Fruit fly (Drosophila melanogaster) whole organism, embryonic: ENCODE results near the gene CG15283.
A peak's percentile ranks its signal among the peaks of the same experiment; 100 is the strongest.

Source experiments
- Bgb ChIP-seq: fragments of 200-800 bp; sonication (Bioruptor generic); IDR thresholded peaks from 2 replicates; pipeline ENCODE4 v1.3.6; 2022; ENCODE audit warnings: missing biosample characterization, missing genetic modification characterization; ENCODE audit not compliant: partially characterized antibody
- CG10209 ChIP-seq: fragments of 200-800 bp; sonication (Bioruptor generic); optimal IDR thresholded peaks from 3 replicates; lab custom pipeline; 2017; ENCODE audit warnings: missing biosample characterization, mild to moderate bottlenecking, missing genetic modification characterization, missing genetic modification reagents
- CG10267 ChIP-seq: fragments of 200-800 bp; sonication (Bioruptor generic); optimal IDR thresholded peaks from 2 replicates; lab custom pipeline; 2018; ENCODE audit warnings: missing biosample characterization, mild to moderate bottlenecking, missing genetic modification characterization, moderate library complexity
- CG10543 ChIP-seq: fragments of 200-800 bp; sonication (Bioruptor generic); optimal IDR thresholded peaks from 3 replicates; lab custom pipeline; 2017; ENCODE audit warnings: missing biosample characterization, mild to moderate bottlenecking, missing genetic modification characterization, moderate library complexity
- CG12659 ChIP-seq: fragments of 200-800 bp; sonication (Bioruptor generic); optimal IDR thresholded peaks from 3 replicates; lab custom pipeline; 2017; ENCODE audit warnings: mild to moderate bottlenecking, missing biosample characterization, missing genetic modification reagents, missing genetic modification characterization
- CG13775 ChIP-seq: fragments of 200-800 bp; sonication (Bioruptor generic); optimal IDR thresholded peaks from 3 replicates; lab custom pipeline; 2017; ENCODE audit warnings: missing biosample characterization, mild to moderate bottlenecking, missing genetic modification characterization
- CG14710 ChIP-seq: fragments of 200-800 bp; sonication (Bioruptor generic); optimal IDR thresholded peaks from 3 replicates; lab custom pipeline; 2019; ENCODE audit warnings: missing biosample characterization, mild to moderate bottlenecking, missing genetic modification characterization, moderate library complexity
- CG1647 ChIP-seq: fragments of 200-800 bp; sonication (Bioruptor generic); optimal IDR thresholded peaks from 3 replicates; lab custom pipeline; 2016; ENCODE audit warnings: missing biosample characterization, missing genetic modification characterization
- CG18764 ChIP-seq: fragments of 200-800 bp; sonication (Bioruptor generic); optimal IDR thresholded peaks from 3 replicates; lab custom pipeline; 2016; ENCODE audit warnings: missing biosample characterization, missing genetic modification characterization
- CG2116 ChIP-seq: fragments of 200-800 bp; sonication (Bioruptor generic); optimal IDR thresholded peaks from 3 replicates; lab custom pipeline; 2018; ENCODE audit warnings: missing biosample characterization, mild to moderate bottlenecking, missing genetic modification characterization
- CG2120 ChIP-seq: fragments of 200-800 bp; sonication (Bioruptor generic); optimal IDR thresholded peaks from 3 replicates; lab custom pipeline; 2016; ENCODE audit warnings: missing biosample characterization, missing genetic modification characterization
- CG2199 ChIP-seq: fragments of 200-800 bp; sonication (Bioruptor generic); IDR thresholded peaks from 3 replicates; pipeline ENCODE4 v1.3.6; 2022; ENCODE audit warnings: missing biosample characterization, missing genetic modification characterization
- CG2678 ChIP-seq: fragments of 200-800 bp; sonication (Bioruptor generic); optimal IDR thresholded peaks from 3 replicates; lab custom pipeline; 2019; ENCODE audit warnings: missing biosample characterization, mild to moderate bottlenecking, missing genetic modification characterization, moderate library complexity
- CG2712 ChIP-seq: fragments of 200-800 bp; optimal IDR thresholded peaks from 3 replicates; lab custom pipeline; 2019; ENCODE audit warnings: missing biosample characterization, mild to moderate bottlenecking, missing genetic modification characterization, moderate library complexity
- CG30431 ChIP-seq: fragments of 200-800 bp; sonication (Bioruptor generic); optimal IDR thresholded peaks from 2 replicates; lab custom pipeline; 2017; ENCODE audit warnings: missing biosample characterization, missing genetic modification characterization
- CG32772 ChIP-seq: fragments of 200-800 bp; sonication (Bioruptor generic); IDR thresholded peaks from 2 replicates; pipeline ENCODE4 v1.3.6; 2022; ENCODE audit warnings: missing biosample characterization, missing genetic modification characterization
- CG4328 ChIP-seq: fragments of 200-800 bp; sonication (Bioruptor generic); optimal IDR thresholded peaks from 3 replicates; lab custom pipeline; 2017; ENCODE audit warnings: missing biosample characterization, missing genetic modification reagents, missing genetic modification characterization
- CG6654 ChIP-seq: fragments of 200-800 bp; sonication (Bioruptor generic); optimal IDR thresholded peaks from 2 replicates; lab custom pipeline; 2017; ENCODE audit warnings: missing biosample characterization, mild to moderate bottlenecking, missing genetic modification characterization
- CG6683 ChIP-seq: fragments of 200-800 bp; sonication (Bioruptor generic); optimal IDR thresholded peaks from 2 replicates; lab custom pipeline; 2017; ENCODE audit warnings: missing biosample characterization, mild to moderate bottlenecking, missing genetic modification characterization, missing genetic modification reagents
- CG6854 ChIP-seq: fragments of 200-800 bp; sonication (Bioruptor generic); optimal IDR thresholded peaks from 3 replicates; lab custom pipeline; 2017; ENCODE audit warnings: missing biosample characterization, mild to moderate bottlenecking, missing genetic modification characterization
- CG7372 ChIP-seq: fragments of 200-800 bp; sonication (Bioruptor generic); IDR thresholded peaks from 2 replicates; pipeline ENCODE4 v1.3.6; 2022; ENCODE audit warnings: missing biosample characterization, missing genetic modification characterization
- CG7839 ChIP-seq: fragments of 200-800 bp; sonication (Bioruptor generic); optimal IDR thresholded peaks from 3 replicates; lab custom pipeline; 2018; ENCODE audit warnings: missing biosample characterization, mild to moderate bottlenecking, missing genetic modification characterization, moderate library complexity
- CG9797 ChIP-seq: fragments of 200-800 bp; sonication (Bioruptor generic); optimal IDR thresholded peaks from 3 replicates; lab custom pipeline; 2018; ENCODE audit warnings: missing biosample characterization, mild to moderate bottlenecking, missing genetic modification characterization
- D19B ChIP-seq: fragments of 200-800 bp; sonication (Bioruptor generic); optimal IDR thresholded peaks from 2 replicates; lab custom pipeline; 2017; ENCODE audit warnings: missing biosample characterization, mild to moderate bottlenecking, missing genetic modification characterization
- GATAe ChIP-seq: fragments of 200-800 bp; sonication (Bioruptor generic); conservative IDR thresholded peaks from 2 replicates; pipeline ENCODE4 v1.3.6; 2022; ENCODE audit warnings: missing biosample characterization, missing genetic modification characterization
- H2.0 ChIP-seq: fragments of 200-800 bp; sonication (Bioruptor generic); IDR thresholded peaks from 2 replicates; pipeline ENCODE4 v1.3.6; 2022; ENCODE audit warnings: missing biosample characterization, missing genetic modification characterization
- Kr ChIP-seq: fragments of 200-800 bp; sonication (Bioruptor generic); optimal IDR thresholded peaks from 2 replicates; lab custom pipeline; 2017; ENCODE audit warnings: missing biosample characterization, mild to moderate bottlenecking, missing genetic modification characterization
- MTF-1 ChIP-seq: fragments of 200-800 bp; sonication (Bioruptor generic); optimal IDR thresholded peaks from 2 replicates; lab custom pipeline; 2018; ENCODE audit warnings: missing biosample characterization, mild to moderate bottlenecking, missing genetic modification characterization, borderline replicate concordance
- Oli ChIP-seq: fragments of 200-800 bp; sonication (Bioruptor generic); optimal IDR thresholded peaks from 2 replicates; lab custom pipeline; 2018; ENCODE audit warnings: missing biosample characterization, mild to moderate bottlenecking, missing genetic modification characterization, moderate library complexity
- Opbp ChIP-seq: fragments of 200-800 bp; sonication (Bioruptor generic); IDR thresholded peaks from 3 replicates; pipeline ENCODE4 v1.3.6; 2022; ENCODE audit warnings: missing biosample characterization, missing genetic modification characterization; ENCODE audit not compliant: partially characterized antibody
- Usf ChIP-seq: fragments of 200-800 bp; sonication (Bioruptor generic); optimal IDR thresholded peaks from 2 replicates; lab custom pipeline; 2017; ENCODE audit warnings: missing genotype, missing biosample characterization, missing genetic modification characterization
- Xrp1 ChIP-seq: fragments of 200-800 bp; sonication (Bioruptor generic); IDR thresholded peaks from 2 replicates; pipeline ENCODE4 v1.3.6; 2022; ENCODE audit warnings: missing biosample characterization, missing genetic modification characterization
- abd-A ChIP-seq: fragments of 200-800 bp; sonication (Bioruptor generic); optimal IDR thresholded peaks from 3 replicates; lab custom pipeline; 2019; ENCODE audit warnings: missing biosample characterization, mild to moderate bottlenecking, missing genetic modification characterization, moderate library complexity
- aop ChIP-seq: fragments of 200-800 bp; sonication (Bioruptor generic); IDR thresholded peaks from 2 replicates; pipeline ENCODE4 v1.3.6; 2022; ENCODE audit warnings: missing biosample characterization, missing genetic modification characterization
- corto ChIP-seq: fragments of 200-800 bp; sonication (Bioruptor generic); optimal IDR thresholded peaks from 2 replicates; lab custom pipeline; 2016; ENCODE audit warnings: missing biosample characterization, mild to moderate bottlenecking, missing genetic modification characterization, moderate library complexity
- crp ChIP-seq, 2 experiments: fragments of 200-800 bp; sonication (Bioruptor generic); optimal IDR thresholded peaks; 2 replicates in 1 of 2; 3 replicates in 1 of 2; lab custom pipeline; 2017; ENCODE audit warnings: missing biosample characterization in 2 of 2, missing genetic modification characterization in 2 of 2, mild to moderate bottlenecking in 1 of 2, moderate library complexity in 1 of 2
- dmrt11E ChIP-seq: fragments of 200-800 bp; sonication (Bioruptor generic); optimal IDR thresholded peaks from 3 replicates; lab custom pipeline; 2018; ENCODE audit warnings: missing biosample characterization, mild to moderate bottlenecking, missing genetic modification characterization, moderate library complexity
- fd102C ChIP-seq: fragments of 200-800 bp; sonication (Bioruptor generic); optimal IDR thresholded peaks from 2 replicates; lab custom pipeline; 2018; ENCODE audit warnings: missing biosample characterization, mild to moderate bottlenecking, missing genetic modification characterization, moderate library complexity
- gem ChIP-seq: fragments of 200-800 bp; sonication (Bioruptor generic); optimal IDR thresholded peaks from 2 replicates; lab custom pipeline; 2019; ENCODE audit warnings: missing biosample characterization, mild to moderate bottlenecking, missing genetic modification characterization, moderate library complexity
- gfzf ChIP-seq: fragments of 200-800 bp; sonication (Bioruptor generic); optimal IDR thresholded peaks from 2 replicates; lab custom pipeline; 2016; ENCODE audit warnings: missing biosample characterization, mild to moderate bottlenecking, missing genetic modification characterization, moderate library complexity
- grn ChIP-seq: fragments of 200-800 bp; sonication (Bioruptor generic); optimal IDR thresholded peaks from 3 replicates; lab custom pipeline; 2017; ENCODE audit warnings: missing biosample characterization, missing genetic modification characterization
- h ChIP-seq: fragments of >200 bp; optimal IDR thresholded peaks from 2 replicates; lab custom pipeline; 2017
- kay ChIP-seq: fragments of 200-800 bp; sonication (Bioruptor generic); optimal IDR thresholded peaks from 2 replicates; lab custom pipeline; 2016; ENCODE audit warnings: missing biosample characterization, missing genetic modification characterization
- lola ChIP-seq, 3 experiments: fragments of >200 bp in 2 of 3; fragments of 200-800 bp in 1 of 3; sonication (Bioruptor generic) in 1 of 3; optimal IDR thresholded peaks; 2 replicates each; lab custom pipeline; 2017 to 2019; ENCODE audit warnings: missing biosample characterization in 3 of 3, missing genetic modification characterization in 3 of 3, mild to moderate bottlenecking in 1 of 3, moderate library complexity in 1 of 3
- pan ChIP-seq, 4 experiments: fragments of >200 bp in 3 of 4; fragments of 200-800 bp in 1 of 4; sonication (Bioruptor generic) in 1 of 4; optimal IDR thresholded peaks in 3 of 4; IDR thresholded peaks in 1 of 4; 2 replicates each; pipeline versions ENCODE4 v1.3.6 to Lab custom; 2017 to 2022; ENCODE audit warnings: missing biosample characterization in 2 of 4, missing genetic modification characterization in 2 of 4, mixed read lengths in 1 of 4
- phol ChIP-seq: fragments of 200-800 bp; sonication (Bioruptor generic); optimal IDR thresholded peaks from 3 replicates; lab custom pipeline; 2018; ENCODE audit warnings: missing biosample characterization, mild to moderate bottlenecking, missing genetic modification characterization, moderate library complexity
- pros ChIP-seq: fragments of 200-800 bp; sonication (Bioruptor generic); optimal IDR thresholded peaks from 3 replicates; lab custom pipeline; 2019; ENCODE audit warnings: missing biosample characterization, mild to moderate bottlenecking, missing genetic modification characterization, moderate library complexity
- sens ChIP-seq: fragments of 200-800 bp; sonication (Bioruptor generic); peaks from one replicate; lab custom pipeline; 2016; ENCODE audit warnings: missing biosample characterization, missing genetic modification characterization
- twi ChIP-seq: fragments of 200-800 bp; optimal IDR thresholded peaks from 2 replicates; lab custom pipeline; 2019; ENCODE audit warnings: missing biosample characterization, mild to moderate bottlenecking, missing genetic modification characterization, moderate library complexity
- wor ChIP-seq: fragments of 200-800 bp; sonication (Bioruptor generic); IDR thresholded peaks from 2 replicates; pipeline ENCODE4 v1.3.6; 2022; ENCODE audit warnings: missing biosample characterization, missing genetic modification characterization
- z ChIP-seq: fragments of 200-800 bp; sonication (Bioruptor generic); IDR thresholded peaks from 3 replicates; pipeline ENCODE4 v1.3.6; 2022; ENCODE audit warnings: missing biosample characterization, missing genetic modification characterization

Gene CG15283

DNA sequence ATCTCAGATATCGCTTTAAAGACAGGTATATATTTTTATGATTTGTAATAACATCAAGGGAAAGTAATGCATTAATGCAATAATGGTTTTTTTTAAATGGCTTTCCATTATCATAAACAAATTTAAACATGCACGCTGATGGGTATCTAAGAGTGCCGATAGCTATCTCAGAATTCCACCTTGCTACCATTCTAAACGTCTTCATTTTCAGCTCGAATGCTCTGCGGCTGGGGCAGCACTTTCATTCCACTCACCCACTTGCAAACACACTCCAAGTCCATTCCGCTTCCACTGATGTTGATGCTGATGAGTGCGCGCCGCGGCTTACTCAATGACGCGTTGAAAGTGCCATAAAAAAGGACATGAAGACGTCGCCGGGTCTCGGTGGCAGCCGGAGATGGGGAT is 33.2 kb upstream of the CG15283 start (continued):
- TF ChIP-seq grn (GFP tag; lab: Kevin White, UChicago) (peak; percentile 59), CG2120 (GFP tag; lab: Kevin White, UChicago) (no peak), CG32772 (GFP tag; lab: Robert Waterston, UW) (no peak), phol (tag; lab: Kevin White, UChicago) (peak; percentile 14), CG2199 (0 out of 3 replicates have a peak, but pooled peaks have one; percentile 4), crp (GFP tag; optimal IDR thresholded peaks at IDR 0.05; lab: Kevin White, UChicago) (no peak), Bgb (GFP tag; lab: Robert Waterston, UW) (no peak), CG6654 (GFP tag; lab: Kevin White, UChicago) (no peak), CG7839 (tag; lab: Kevin White, UChicago) (peak; percentile 12), Oli (peak; percentile 14), CG7372 (GFP tag; lab: Robert Waterston, UW) (no peak), Usf (no peak), dmrt11E (tag; lab: Kevin White, UChicago) (peak; percentile 63), kay (GFP tag; lab: Kevin White, UChicago) (no peak), CG14710 (tag; lab: Kevin White, UChicago) (peak; percentile 7), lola (GFP tag; optimal IDR thresholded peaks at IDR 0.05; lab: Kevin White, UChicago) (peak in 1 of 3 experiments; percentile 46), z (GFP tag; lab: Robert Waterston, UW) (peak; percentile 76; the same call in 2 of the 3 replicates), CG13775 (no peak), gem (tag; lab: Kevin White, UChicago) (peak; percentile 34), twi (tag; lab: Kevin White, UChicago) (no peak), corto (GFP tag; lab: Kevin White, UChicago) (no peak), sens (GFP tag; lab: Kevin White, UChicago) (peak; percentile 87), CG10267 (tag; lab: Kevin White, UChicago) (no peak), D19B (peak; percentile 82), pan (optimal IDR thresholded peaks at IDR 0.05; lab: Kevin White, UChicago) (no peak), pan (GFP tag; optimal IDR thresholded peaks at IDR 0.05 in 1 of 2, IDR thresholded peaks at IDR 0.05 in 1 of 2) (peak in 1 of 2 experiments; percentile 60), CG2712 (peak; percentile 23), wor (GFP tag; lab: Robert Waterston, UW) (no peak), abd-A (peak; percentile 85), CG4328 (GFP tag; lab: Kevin White, UChicago) (no peak), aop (GFP tag; lab: Robert Waterston, UW) (no peak), CG6683 (GFP tag; lab: Kevin White, UChicago) (no peak), CG2678 (tag; lab: Kevin White, UChicago) (peak; percentile 3), CG6854 (GFP tag; lab: Kevin White, UChicago) (no peak), GATAe (no peak)

DNA sequence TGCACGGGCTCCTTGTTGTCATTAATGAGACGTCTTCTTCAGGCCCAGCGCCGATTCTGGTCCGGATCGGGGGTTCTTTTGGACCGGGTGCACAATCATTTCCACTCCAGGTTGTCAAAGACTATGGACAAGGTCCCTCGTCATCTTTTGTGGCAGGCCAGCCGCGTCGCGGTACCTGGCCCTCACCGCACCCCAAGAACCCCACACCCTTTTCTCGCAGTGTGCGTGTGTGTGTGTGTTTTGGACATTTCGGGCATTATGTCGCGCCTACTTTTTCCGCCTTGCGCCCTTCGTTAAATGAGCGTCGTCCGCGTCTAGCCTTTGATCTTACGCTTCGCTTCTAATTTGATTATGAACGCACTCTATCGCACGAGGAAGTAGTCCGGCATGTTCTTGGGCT is 32.7 kb upstream of the CG15283 start:
- TF ChIP-seq CG30431 (GFP tag; lab: Kevin White, UChicago) (no peak), CG1647 (GFP tag; lab: Kevin White, UChicago) (no peak), CG9797 (no peak), CG10209 (GFP tag; lab: Kevin White, UChicago) (no peak), Xrp1 (GFP tag; lab: Robert Waterston, UW) (no peak), CG18764 (GFP tag; lab: Kevin White, UChicago) (no peak), h (lab: Kevin White, UChicago) (no peak), CG10543 (GFP tag; lab: Kevin White, UChicago) (no peak), fd102C (GFP tag; lab: Kevin White, UChicago) (no peak), CG12659 (GFP tag; lab: Kevin White, UChicago) (no peak), MTF-1 (GFP tag; lab: Kevin White, UChicago) (no peak), CG2116 (GFP tag; lab: Kevin White, UChicago) (no peak), Kr (GFP tag; lab: Kevin White, UChicago) (peak; percentile 31), aop (GFP tag; lab: Robert Waterston, UW) (no peak), Opbp (GFP tag; lab: Robert Waterston, UW) (no peak), gfzf (GFP tag; lab: Kevin White, UChicago) (no peak), H2.0 (no peak), pros (GFP tag; lab: Kevin White, UChicago) (peak; percentile 39)
